Worm (Caenorhabditis elegans) whole organism, L2 larva: Measurements from ENCODE around the gene F59B10.4.

Experiments used
- F13H6.1 ChIP-seq: sonication (generic microtip); optimal IDR thresholded peaks from 2 replicates; lab custom pipeline; 2016; ENCODE audit warnings: missing genetic modification characterization, missing compliant biosample characterization
- Y55F3AM.14 ChIP-seq: fragments of 200-800 bp; sonication (Bioruptor generic); optimal IDR thresholded peaks from 2 replicates; lab custom pipeline; 2018; ENCODE audit warnings: mild to moderate bottlenecking, missing genetic modification characterization, missing compliant biosample characterization
- ZK546.5 ChIP-seq: sonication (generic microtip); optimal IDR thresholded peaks from 2 replicates; lab custom pipeline; 2017; ENCODE audit warnings: missing biosample characterization, missing genetic modification characterization
- alr-1 ChIP-seq: fragments of 150-350 bp; optimal IDR thresholded peaks from 2 replicates; lab custom pipeline; 2014; ENCODE audit warnings: missing biosample characterization, missing genetic modification characterization
- ama-1 ChIP-seq: fragments of 150-350 bp; optimal IDR thresholded peaks from 2 replicates; lab custom pipeline; 2018; ENCODE audit warnings: inconsistent platforms
- blmp-1 ChIP-seq: sonication (generic microtip); optimal IDR thresholded peaks from 2 replicates; lab custom pipeline; 2017; ENCODE audit warnings: missing genetic modification characterization, mild to moderate bottlenecking, missing compliant biosample characterization, antibody characterized with exemption, moderate library complexity; ENCODE audit not compliant: insufficient read depth
- crh-2 ChIP-seq: sonication (generic microtip); optimal IDR thresholded peaks from 2 replicates; lab custom pipeline; 2017; ENCODE audit warnings: missing biosample characterization, missing genetic modification characterization
- dmd-4 ChIP-seq: sonication (generic microtip); optimal IDR thresholded peaks from 2 replicates; lab custom pipeline; 2017; ENCODE audit warnings: missing biosample characterization, missing genetic modification characterization
- elt-1 ChIP-seq: fragments of 150-350 bp; optimal IDR thresholded peaks from 2 replicates; lab custom pipeline; 2014; ENCODE audit warnings: missing biosample characterization, missing genetic modification characterization
- elt-3 ChIP-seq: sonication (generic microtip); optimal IDR thresholded peaks from 2 replicates; lab custom pipeline; 2017; ENCODE audit warnings: missing biosample characterization, missing genetic modification characterization
- fos-1 ChIP-seq: fragments of 150-350 bp; optimal IDR thresholded peaks from 2 replicates; lab custom pipeline; 2014; ENCODE audit warnings: missing biosample characterization, missing genetic modification characterization
- lin-11 ChIP-seq: fragments of 150-350 bp; sonication (generic microtip); optimal IDR thresholded peaks from 2 replicates; lab custom pipeline; 2014; ENCODE audit warnings: missing biosample characterization, missing genetic modification characterization, inconsistent platforms, mixed read lengths
- lin-13 ChIP-seq: fragments of 150-350 bp; optimal IDR thresholded peaks from 2 replicates; lab custom pipeline; 2014; ENCODE audit warnings: missing biosample characterization, missing genetic modification reagents, missing genetic modification characterization
- mab-5 ChIP-seq: fragments of 150-350 bp; optimal IDR thresholded peaks from 2 replicates; lab custom pipeline; 2014; ENCODE audit warnings: missing biosample characterization, missing genetic modification characterization
- mbf-1 ChIP-seq: sonication (generic microtip); optimal IDR thresholded peaks from 2 replicates; lab custom pipeline; 2017; ENCODE audit warnings: missing biosample characterization, missing genetic modification characterization
- mdl-1 ChIP-seq, 2 experiments: fragments of 150-350 bp in 1 of 2; sonication (generic microtip) in 1 of 2; optimal IDR thresholded peaks; 2 replicates each; lab custom pipeline; 2017; ENCODE audit warnings: missing biosample characterization in 2 of 2, missing genetic modification characterization in 2 of 2
- nhr-10 ChIP-seq: sonication (generic microtip); optimal IDR thresholded peaks from 2 replicates; lab custom pipeline; 2017; ENCODE audit warnings: missing biosample characterization, missing genetic modification characterization
- nhr-12 ChIP-seq: fragments of 150-350 bp; optimal IDR thresholded peaks from 2 replicates; lab custom pipeline; 2014; ENCODE audit warnings: missing biosample characterization, missing genetic modification characterization
- nhr-129 ChIP-seq: fragments of 150-350 bp; optimal IDR thresholded peaks from 2 replicates; lab custom pipeline; 2014; ENCODE audit warnings: missing biosample characterization, missing genetic modification characterization
- nhr-21 ChIP-seq: fragments of 150-350 bp; optimal IDR thresholded peaks from 2 replicates; lab custom pipeline; 2014; ENCODE audit warnings: missing biosample characterization, missing genetic modification characterization
- nhr-23 ChIP-seq: fragments of 150-350 bp; optimal IDR thresholded peaks from 2 replicates; lab custom pipeline; 2014; ENCODE audit warnings: missing biosample characterization, missing genetic modification reagents, missing genetic modification characterization
- nhr-237 ChIP-seq: fragments of 150-350 bp; optimal IDR thresholded peaks from 2 replicates; lab custom pipeline; 2014; ENCODE audit warnings: missing biosample characterization, missing genetic modification characterization
- nhr-25 ChIP-seq: fragments of 150-350 bp; sonication (generic microtip); optimal IDR thresholded peaks from 3 replicates; lab custom pipeline; 2014; ENCODE audit warnings: missing biosample characterization, missing genetic modification characterization
- skn-1 ChIP-seq: sonication (generic microtip); optimal IDR thresholded peaks from 2 replicates; lab custom pipeline; 2017; ENCODE audit warnings: missing biosample characterization, missing genetic modification characterization
- sma-3 ChIP-seq: sonication (generic microtip); optimal IDR thresholded peaks from 2 replicates; lab custom pipeline; 2016; ENCODE audit warnings: missing genetic modification reagents, missing genetic modification characterization, missing compliant biosample characterization
- sma-9 ChIP-seq, 2 experiments: fragments of 150-350 bp in 1 of 2; sonication (generic microtip) in 1 of 2; optimal IDR thresholded peaks; 2 replicates each; lab custom pipeline; 2014 to 2016; ENCODE audit warnings: missing genetic modification characterization in 2 of 2, mild to moderate bottlenecking in 1 of 2, missing biosample characterization in 1 of 2, missing compliant biosample characterization in 1 of 2, missing genetic modification reagents in 1 of 2, moderate library complexity in 1 of 2
- snpc-4 ChIP-seq: fragments of 150-350 bp; optimal IDR thresholded peaks from 2 replicates; lab custom pipeline; 2014; ENCODE audit warnings: missing biosample characterization, missing genetic modification characterization
- unc-39 ChIP-seq: fragments of 150-350 bp; optimal IDR thresholded peaks from 2 replicates; lab custom pipeline; 2014; ENCODE audit warnings: missing biosample characterization, missing genetic modification characterization
- unc-62 ChIP-seq: fragments of 150-350 bp; optimal IDR thresholded peaks from 2 replicates; lab custom pipeline; 2014; ENCODE audit warnings: missing biosample characterization, missing genetic modification reagents, missing genetic modification characterization
- zag-1 ChIP-seq: fragments of 150-350 bp; optimal IDR thresholded peaks from 2 replicates; lab custom pipeline; 2014; ENCODE audit warnings: missing biosample characterization, missing genetic modification characterization
- ztf-1 ChIP-seq: fragments of 200-800 bp; sonication (Bioruptor generic); conservative IDR thresholded peaks from 2 replicates; pipeline ENCODE4 v1.3.6; 2022; ENCODE audit warnings: missing genetic modification characterization, missing compliant biosample characterization
- ztf-11 ChIP-seq: sonication (generic microtip); optimal IDR thresholded peaks from 2 replicates; lab custom pipeline; 2017; ENCODE audit warnings: missing biosample characterization, missing genetic modification characterization

Gene F59B10.4

DNA sequence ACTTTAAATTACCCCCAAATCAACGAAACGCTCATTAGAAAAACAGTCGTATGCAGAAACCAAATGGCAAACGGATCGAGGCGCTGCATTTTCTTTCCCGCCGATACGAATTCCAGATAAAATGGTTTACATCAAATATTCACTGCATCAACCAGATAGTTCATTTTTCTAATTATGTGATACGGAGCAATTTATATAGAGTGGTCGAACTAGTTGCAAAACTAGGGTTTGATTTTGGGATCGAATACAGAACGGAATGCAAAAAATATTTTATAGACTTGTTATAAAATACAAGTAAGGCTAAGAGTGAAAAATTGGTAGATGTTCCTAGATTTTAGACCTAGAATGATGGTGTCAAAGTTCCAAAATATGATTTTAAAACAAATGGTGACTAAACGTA is 946 bp upstream of the F59B10.4 start:
- TF ChIP-seq lin-13 (GFP tag; lab: Kevin White, UChicago) (no peak), elt-1 (tag; lab: Kevin White, UChicago) (no peak), lin-11 (tag; lab: Kevin White, UChicago) (no peak), unc-39 (tag; lab: Kevin White, UChicago) (no peak), blmp-1 (no peak), elt-3 (no peak), Y55F3AM.14 (GFP tag; lab: Kevin White, UChicago) (no peak), ztf-1 (GFP tag; lab: Robert Waterston, UW) (no peak), zag-1 (tag; lab: Kevin White, UChicago) (no peak), nhr-129 (tag; lab: Kevin White, UChicago) (no peak), nhr-10 (tag; lab: Kevin White, UChicago) (no peak), alr-1 (no peak), ZK546.5 (tag; lab: Kevin White, UChicago) (no peak), mab-5 (tag; lab: Kevin White, UChicago) (no peak), mdl-1 (tag; optimal IDR thresholded peaks at IDR 0.05; lab: Kevin White, UChicago) (no peak), nhr-237 (tag; lab: Kevin White, UChicago) (no peak), crh-2 (no peak), unc-62 (no peak), fos-1 (tag; lab: Kevin White, UChicago) (no peak), nhr-23 (tag; lab: Kevin White, UChicago) (no peak)

DNA sequence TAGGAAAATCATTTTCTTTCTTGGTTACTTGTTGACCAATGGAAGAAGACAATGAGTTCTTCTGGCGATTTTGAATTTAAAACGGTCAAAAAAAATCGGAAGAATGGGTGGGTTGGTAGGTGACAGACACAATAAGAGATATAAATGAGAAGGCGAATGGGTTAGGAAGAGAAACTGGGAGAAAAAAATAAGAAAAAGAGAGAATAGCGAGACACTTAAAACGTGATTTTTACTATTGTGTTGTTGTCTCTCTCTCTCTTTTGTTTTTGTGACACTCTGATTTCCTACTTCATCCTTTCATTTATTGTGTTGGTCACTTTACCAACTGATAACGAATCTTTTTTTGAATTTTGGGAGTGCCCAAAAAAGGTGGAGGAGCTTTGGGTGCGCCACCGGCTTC is 2.5 kb downstream of the F59B10.4 start:
- peak; percentile 17 for TF ChIP-seq nhr-25 (tag; lab: Kevin White, UChicago)
- no peak for TF ChIP-seq snpc-4 (tag; lab: Kevin White, UChicago)
- peak; percentile 41 for TF ChIP-seq nhr-129 (tag; lab: Kevin White, UChicago)
- peak; percentile 10 for TF ChIP-seq sma-9 (GFP tag; optimal IDR thresholded peaks at IDR 0.05; lab: Kevin White, UChicago)
- TF ChIP-seq sma-9 (tag; optimal IDR thresholded peaks at IDR 0.05; lab: Kevin White, UChicago): no peak
- TF ChIP-seq elt-3: no peak
- TF ChIP-seq skn-1 (tag; lab: Kevin White, UChicago): no peak
- TF ChIP-seq blmp-1: peak; percentile 58

DNA sequence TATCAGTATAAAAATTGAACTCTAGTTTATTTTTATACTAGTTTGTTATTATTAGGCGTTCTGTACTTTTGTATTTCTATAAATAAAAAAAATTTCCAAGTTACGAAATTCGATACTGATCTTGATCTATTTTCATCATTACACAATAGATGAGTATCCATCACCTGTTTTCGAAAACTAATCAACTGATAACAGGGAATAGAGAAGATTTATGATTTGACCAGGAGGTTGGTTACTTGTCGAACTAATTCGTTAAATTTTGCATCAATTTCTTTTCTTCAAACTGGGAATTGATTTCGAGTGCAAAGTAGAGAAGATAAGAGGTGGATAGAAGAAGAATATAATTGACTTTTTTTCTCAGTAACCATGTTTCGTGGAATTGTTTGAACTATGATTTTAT is 3.5 kb downstream of the F59B10.4 start:
- peak; percentile 20 for TF ChIP-seq nhr-129 (tag; lab: Kevin White, UChicago)
- TF ChIP-seq sma-9 (GFP tag; optimal IDR thresholded peaks at IDR 0.05; lab: Kevin White, UChicago): peak; percentile 50
- TF ChIP-seq sma-9 (tag; optimal IDR thresholded peaks at IDR 0.05; lab: Kevin White, UChicago): no peak
- TF ChIP-seq fos-1 (tag; lab: Kevin White, UChicago): peak; percentile 12
- TF ChIP-seq unc-62: no peak
- TF ChIP-seq sma-3: peak; percentile 64

DNA sequence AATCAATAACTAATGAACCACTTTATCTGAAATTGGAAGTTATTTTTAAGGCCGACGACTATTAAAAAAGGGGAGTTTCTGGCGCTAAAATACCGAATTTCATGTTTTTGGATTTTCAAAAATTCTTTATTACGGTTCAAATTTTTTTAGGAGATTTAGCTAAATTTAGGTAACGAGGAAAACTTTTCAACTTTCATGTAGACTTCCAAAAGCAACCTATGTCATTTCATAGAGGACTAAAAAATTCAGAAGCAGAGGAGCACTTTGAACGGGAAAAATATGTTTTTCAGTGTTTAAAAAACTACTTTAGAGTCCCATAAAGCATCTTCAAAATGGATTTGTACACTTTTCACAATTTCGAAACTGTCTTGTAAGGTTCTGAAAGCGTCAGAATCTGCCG is 5.5 kb downstream of the F59B10.4 start:
- TF ChIP-seq ama-1 (lab: Kevin White, UChicago): no peak

DNA sequence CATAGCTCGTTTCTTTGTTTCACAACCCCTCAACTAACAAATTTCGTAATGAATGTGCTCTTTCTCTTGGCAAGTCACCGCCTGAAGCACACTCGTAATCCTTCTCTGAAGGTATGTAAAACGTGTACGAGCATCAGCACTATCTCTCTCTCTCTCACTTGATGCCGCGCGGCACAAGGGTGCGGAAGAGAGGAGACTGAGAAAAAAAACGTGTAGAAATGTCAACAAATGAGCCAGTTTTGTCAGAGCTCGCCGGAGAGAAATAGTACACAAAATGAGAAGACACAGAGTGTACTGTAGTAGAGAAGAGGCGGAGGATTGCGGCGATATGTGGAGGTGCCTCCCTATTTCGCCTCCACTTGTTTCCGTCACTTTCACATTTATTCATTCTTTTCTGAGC is 8.7 kb downstream of the F59B10.4 start, which contains the start of gene F59B10.3:
TSS of gene F59B10.3 (plus strand) at position 301 of the 400 bp plus-strand sequence.
- TF ChIP-seq mab-5 (tag; lab: Kevin White, UChicago): no peak
- no peak for TF ChIP-seq mdl-1 (tag; optimal IDR thresholded peaks at IDR 0.05; lab: Kevin White, UChicago)
- peak; percentile 25 for TF ChIP-seq F13H6.1 (tag; lab: Kevin White, UChicago)
- no peak for TF ChIP-seq mbf-1 (tag; lab: Kevin White, UChicago)
- TF ChIP-seq ztf-11 (tag; lab: Kevin White, UChicago): no peak

DNA sequence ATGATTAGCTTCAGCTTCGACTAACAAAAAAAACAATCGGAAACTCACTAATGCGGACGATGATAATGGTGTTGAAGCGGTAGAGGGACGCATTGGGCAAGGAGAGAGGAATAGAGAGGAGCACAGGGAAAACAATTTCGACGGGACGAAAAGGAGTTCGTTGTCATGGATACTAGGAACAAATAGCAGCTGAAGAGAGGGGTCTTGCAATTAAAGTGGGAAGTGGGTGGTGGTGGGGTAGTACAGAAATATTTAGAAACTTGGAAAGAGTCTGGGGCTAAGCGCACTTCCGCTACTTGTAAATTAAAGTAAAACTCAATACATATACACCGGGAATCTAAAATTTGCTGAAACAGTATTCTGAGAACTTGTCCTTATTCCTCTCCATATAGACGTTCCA is 9.2 kb downstream of the F59B10.4 start, which contains the start of gene F59B10.2:
TSS of gene F59B10.2 (minus strand) at position 101 of the 400 bp plus-strand sequence.
- TF ChIP-seq unc-39 (tag; lab: Kevin White, UChicago): no peak
- no peak for TF ChIP-seq mab-5 (tag; lab: Kevin White, UChicago)

DNA sequence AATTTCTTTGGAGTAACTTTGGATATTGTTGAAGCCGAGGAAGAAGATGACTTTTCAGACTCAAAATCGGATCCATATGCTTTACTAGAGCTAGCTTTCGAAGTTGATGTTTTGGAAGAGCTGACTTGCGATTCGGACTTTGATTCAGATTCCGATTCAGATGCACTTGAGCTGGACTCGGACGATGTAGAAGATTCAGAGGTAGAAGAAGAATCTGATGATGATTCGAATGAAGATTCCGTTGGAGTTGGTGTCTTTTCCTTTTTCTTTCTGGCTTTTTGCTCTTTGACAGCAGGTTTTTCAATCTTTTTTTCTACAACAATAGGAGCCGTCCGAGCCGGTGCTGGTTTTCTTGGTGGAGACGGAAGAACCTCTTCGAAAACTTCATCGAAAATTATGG is 11.0 kb downstream of the F59B10.4 start:
- TF ChIP-seq dmd-4 (tag; lab: Kevin White, UChicago) (no peak), nhr-12 (no peak), nhr-21 (no peak)
